Worm (Caenorhabditis elegans) whole organism, L3 larva: ENCODE results near the gene C25F9.13.

Experiments
- ama-1 ChIP-seq: fragments of 150-350 bp; optimal IDR thresholded peaks from 2 replicates; lab custom pipeline; 2018
- mdl-1 ChIP-seq: fragments of 150-350 bp; optimal IDR thresholded peaks from 2 replicates; lab custom pipeline; 2014; ENCODE audit warnings: missing biosample characterization, missing genetic modification characterization
- unc-39 ChIP-seq: sonication (generic microtip); optimal IDR thresholded peaks from 4 replicates; lab custom pipeline; 2017; ENCODE audit warnings: missing biosample characterization, missing genetic modification characterization
- ztf-11 ChIP-seq: fragments of 150-350 bp; optimal IDR thresholded peaks from 2 replicates; lab custom pipeline; 2014; ENCODE audit warnings: missing biosample characterization, missing genetic modification characterization

DNA sequence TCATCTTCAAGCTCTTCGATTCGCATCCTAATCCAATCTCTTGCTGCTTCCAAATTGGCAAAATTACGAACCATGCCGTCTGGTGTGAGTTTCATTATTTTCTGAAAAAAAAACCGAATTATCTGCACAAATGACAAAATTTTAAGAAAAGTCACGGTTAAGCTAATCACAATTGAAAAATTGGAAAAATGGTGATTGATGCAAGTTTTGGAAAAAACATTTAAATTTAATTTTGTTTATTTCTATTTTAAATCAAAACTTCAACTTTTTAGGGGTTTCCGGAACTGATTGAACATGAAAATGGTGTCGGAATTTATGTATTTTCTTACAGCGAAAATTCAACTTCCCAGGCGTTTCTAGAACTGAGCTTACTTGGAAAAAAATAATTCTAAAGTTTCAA lies 4.1 kb upstream of the C25F9.13 start, which contains the start of gene C25F9.12:
- TF ChIP-seq ama-1 (lab: Kevin White, UChicago) (no peak), unc-39 (no peak), mdl-1 (tag; lab: Kevin White, UChicago) (no peak), ztf-11 (tag; lab: Kevin White, UChicago) (no peak)
